Worm (Caenorhabditis elegans) whole organism, late embryonic: ENCODE data around the gene clec-86.
A peak's percentile ranks its signal among the peaks of the same experiment; 100 is the strongest.

ENCODE experiments used
- F13H6.1 ChIP-seq: sonication (generic microtip); optimal IDR thresholded peaks from 2 replicates; lab custom pipeline; 2016; ENCODE audit warnings: missing genetic modification characterization, missing compliant biosample characterization
- ceh-2 ChIP-seq: sonication (generic microtip); optimal IDR thresholded peaks from 2 replicates; lab custom pipeline; 2016; ENCODE audit warnings: missing genotype, missing genetic modification characterization, missing compliant biosample characterization
- dmd-4 ChIP-seq: sonication (generic microtip); optimal IDR thresholded peaks from 2 replicates; lab custom pipeline; 2016; ENCODE audit warnings: borderline replicate concordance, missing genetic modification characterization, missing compliant biosample characterization
- elt-2 ChIP-seq: sonication (generic microtip); optimal IDR thresholded peaks from 2 replicates; lab custom pipeline; 2016; ENCODE audit warnings: missing genetic modification reagents, missing genetic modification characterization, missing compliant biosample characterization
- ets-4 ChIP-seq: sonication (generic microtip); optimal IDR thresholded peaks from 2 replicates; lab custom pipeline; 2016; ENCODE audit warnings: missing genetic modification characterization, missing compliant biosample characterization
- lim-6 ChIP-seq: sonication (generic microtip); optimal IDR thresholded peaks from 2 replicates; lab custom pipeline; 2016; ENCODE audit warnings: missing genetic modification characterization, missing compliant biosample characterization
- pha-4 ChIP-seq: fragments of 150-350 bp; optimal IDR thresholded peaks from 2 replicates; lab custom pipeline; 2018; ENCODE audit warnings: missing biosample characterization, missing genetic modification reagents, missing genetic modification characterization
- rnt-1 ChIP-seq: sonication (generic microtip); optimal IDR thresholded peaks from 2 replicates; lab custom pipeline; 2016; ENCODE audit warnings: missing genetic modification characterization, missing compliant biosample characterization
- sdc-2 ChIP-seq: sonication (generic microtip); optimal IDR thresholded peaks from 2 replicates; lab custom pipeline; 2016; ENCODE audit warnings: missing genotype, missing genetic modification characterization, missing compliant biosample characterization
- syd-9 ChIP-seq: sonication (generic microtip); optimal IDR thresholded peaks from 2 replicates; lab custom pipeline; 2016; ENCODE audit warnings: mild to moderate bottlenecking, missing genetic modification characterization, moderate library complexity, missing compliant biosample characterization
- unc-42 ChIP-seq: sonication (generic microtip); optimal IDR thresholded peaks from 2 replicates; lab custom pipeline; 2016; ENCODE audit warnings: missing genotype, missing genetic modification characterization, missing compliant biosample characterization

DNA sequence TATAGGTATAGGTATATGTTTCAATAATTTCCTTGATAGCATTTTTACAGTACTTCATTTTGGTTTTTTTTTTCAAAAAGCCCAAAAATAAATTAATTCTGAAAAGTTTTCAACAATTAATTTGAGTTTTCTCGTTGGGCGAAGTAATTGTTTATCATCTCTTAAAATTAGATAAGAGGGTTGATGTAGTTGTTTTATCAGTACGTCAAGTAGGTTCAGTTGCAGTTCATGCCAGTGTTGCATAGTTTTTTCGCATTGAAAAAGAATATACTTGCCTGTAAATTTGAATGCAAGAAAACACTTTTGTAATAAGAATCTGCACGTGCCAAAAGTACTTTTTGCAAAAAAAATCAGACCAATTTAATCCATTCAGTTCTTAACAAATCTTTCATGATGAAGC is 14.5 kb upstream of the clec-86 start:
- TF ChIP-seq ceh-2 (tag; lab: Kevin White, UChicago) (no peak), pha-4 (tag; lab: Kevin White, UChicago) (no peak), lim-6 (tag; lab: Kevin White, UChicago) (no peak), rnt-1 (tag; lab: Kevin White, UChicago) (no peak), syd-9 (no peak), unc-42 (tag; lab: Kevin White, UChicago) (no peak), dmd-4 (tag; lab: Kevin White, UChicago) (no peak), F13H6.1 (no peak), elt-2 (peak; percentile 66), sdc-2 (tag; lab: Kevin White, UChicago) (no peak), ets-4 (tag; lab: Kevin White, UChicago) (no peak)
